Worm (Caenorhabditis elegans): Measurements from ENCODE around the gene C27H6.9.

- TF ChIP-seq nhr-237 (tag; optimal IDR thresholded peaks at IDR 0.05) (peak; percentile 32), blmp-1 (tag; optimal IDR thresholded peaks at IDR 0.05) (no peak), ceh-83 (GFP tag; optimal IDR thresholded peaks at IDR 0.05) (no peak), ztf-11 (tag; optimal IDR thresholded peaks at IDR 0.05) (no peak), sem-2 (GFP tag; optimal IDR thresholded peaks at IDR 0.05) (no peak), mab-5 (tag; optimal IDR thresholded peaks at IDR 0.05) (no peak), nhr-76 (tag; optimal IDR thresholded peaks at IDR 0.05) (no peak), ceh-43 (GFP tag; optimal IDR thresholded peaks at IDR 0.05) (peak; percentile 4), mep-1 (tag; optimal IDR thresholded peaks at IDR 0.05) (no peak), pha-4 (tag; optimal IDR thresholded peaks at IDR 0.05) (no peak)
Observed at ce11 chrV:10031384-10032171, 48.9 kb downstream of the C27H6.9 start.
